Fruit fly (Drosophila melanogaster): ENCODE results near the gene CG16952.

Gene CG16952

dm6 chrX:15886411-15887246 is 16.6 kb downstream of the CG16952 start (continued):
- peak; percentile 6 for TF ChIP-seq gfzf (GFP tag; optimal IDR thresholded peaks at IDR 0.05)
- peak; percentile 30 for TF ChIP-seq CG2712 (tag; optimal IDR thresholded peaks at IDR 0.05)
- no peak for TF ChIP-seq ham (GFP tag; IDR thresholded peaks at IDR 0.05)
- peak; percentile 94 for TF ChIP-seq Drgx (GFP tag; IDR thresholded peaks at IDR 0.05)
- no peak for TF ChIP-seq nmo (GFP tag; optimal IDR thresholded peaks at IDR 0.05)
- no peak for TF ChIP-seq CG7372 (GFP tag; IDR thresholded peaks at IDR 0.05)
- no peak for TF ChIP-seq NC2β (GFP tag; optimal IDR thresholded peaks at IDR 0.05)
- TF ChIP-seq dmrt99B (tag; optimal IDR thresholded peaks at IDR 0.05), result no peak
- no peak for TF ChIP-seq crol (GFP tag; IDR thresholded peaks at IDR 0.05)
- peak; percentile 10; the same call in 1 of the 3 replicates for TF ChIP-seq so (GFP tag; IDR thresholded peaks at IDR 0.05)
- TF ChIP-seq ken (GFP tag; IDR thresholded peaks at IDR 0.05), result no peak
- no peak for TF ChIP-seq CG3407 (GFP tag; optimal IDR thresholded peaks at IDR 0.05)
- no peak for TF ChIP-seq hbn (GFP tag; IDR thresholded peaks at IDR 0.05; ENCODE audit: partially characterized antibody)
- TF ChIP-seq lola (GFP tag; optimal IDR thresholded peaks at IDR 0.05), result no peak
- no peak for TF ChIP-seq cwo (GFP tag; optimal IDR thresholded peaks at IDR 0.05)
- TF ChIP-seq CG11398 (GFP tag; optimal IDR thresholded peaks at IDR 0.05), result no peak
- TF ChIP-seq CG10543 (GFP tag; optimal IDR thresholded peaks at IDR 0.05), result peak; percentile 57
- TF ChIP-seq zen2 (GFP tag; IDR thresholded peaks at IDR 0.05; ENCODE audit: partially characterized antibody), result no peak
- TF ChIP-seq PHDP (tag; optimal IDR thresholded peaks at IDR 0.05), result no peak
- peak; percentile 76 for TF ChIP-seq pros (GFP tag; optimal IDR thresholded peaks at IDR 0.05)
- peak; percentile 36 for TF ChIP-seq Fer1 (GFP tag; optimal IDR thresholded peaks at IDR 0.05)
- no peak for TF ChIP-seq CG15073 (GFP tag; optimal IDR thresholded peaks at IDR 0.05)
- no peak for TF ChIP-seq Sry-δ (GFP tag; optimal IDR thresholded peaks at IDR 0.05)
- TF ChIP-seq CG12155 (GFP tag; optimal IDR thresholded peaks at IDR 0.05), result no peak
- TF ChIP-seq CG2199 (GFP tag; IDR thresholded peaks at IDR 0.05), result 0 out of 3 replicates have a peak, but pooled peaks have one; percentile 62
- no peak for TF ChIP-seq grau (tag; optimal IDR thresholded peaks at IDR 0.05)
- TF ChIP-seq CG10462 (GFP tag; optimal IDR thresholded peaks at IDR 0.05), result no peak
- no peak for TF ChIP-seq nerfin-2 (GFP tag; IDR thresholded peaks at IDR 0.05; ENCODE audit: partially characterized antibody)
- TF ChIP-seq CG12391 (tag; optimal IDR thresholded peaks at IDR 0.05), result no peak
- no peak for TF ChIP-seq CG11560 (tag; IDR thresholded peaks at IDR 0.05)
- TF ChIP-seq CG34422 (GFP tag; IDR thresholded peaks at IDR 0.05), result peak; percentile 39; the same call in 1 of the 3 replicates
- no peak for TF ChIP-seq CG7928 (GFP tag; optimal IDR thresholded peaks at IDR 0.05)
- peak; percentile 13 for TF ChIP-seq CG8924 (tag; optimal IDR thresholded peaks at IDR 0.05)
- TF ChIP-seq CG33557 (GFP tag; optimal IDR thresholded peaks at IDR 0.05), result peak; percentile 30
- TF ChIP-seq Atf6 (GFP tag; IDR thresholded peaks at IDR 0.05), result no peak
- no peak for TF ChIP-seq Mad (GFP tag; optimal IDR thresholded peaks at IDR 0.05)
- peak; percentile 10 for TF ChIP-seq corto (GFP tag; optimal IDR thresholded peaks at IDR 0.05)
- TF ChIP-seq jumu (GFP tag; optimal IDR thresholded peaks at IDR 0.05), result no peak
- 0 out of 2 replicates have a peak, but pooled peaks have one; percentile 44 for TF ChIP-seq rib (GFP tag; IDR thresholded peaks at IDR 0.05)
- TF ChIP-seq CG13624 (GFP tag; optimal IDR thresholded peaks at IDR 0.05), result no peak
- TF ChIP-seq CG6854 (GFP tag; optimal IDR thresholded peaks at IDR 0.05), result peak; percentile 7
- TF ChIP-seq sob (GFP tag; IDR thresholded peaks at IDR 0.05), result peak; percentile 51; the same call in 1 of the 2 replicates
- peak; percentile 79 for TF ChIP-seq pita (GFP tag; optimal IDR thresholded peaks at IDR 0.05)
- no peak for TF ChIP-seq CG30020 (tag; optimal IDR thresholded peaks at IDR 0.05)
- TF ChIP-seq Oaz (GFP tag; IDR thresholded peaks at IDR 0.05), result no peak
- no peak for TF ChIP-seq CG1603 (tag; optimal IDR thresholded peaks at IDR 0.05)
- peak; percentile 23 for TF ChIP-seq CG10431 (GFP tag; optimal IDR thresholded peaks at IDR 0.05)
- no peak for TF ChIP-seq CG6765 (GFP tag; optimal IDR thresholded peaks at IDR 0.05)
- peak; percentile 81 for TF ChIP-seq MESR4 (GFP tag; optimal IDR thresholded peaks at IDR 0.05)

Data from whole organism, embryonic.